Fruit fly (Drosophila melanogaster) whole organism, embryonic: Measurements from ENCODE around the gene Cnot4.
A peak's percentile ranks its signal among the peaks of the same experiment; 100 is the strongest.

Experiments
- Asciz ChIP-seq: fragments of 200-800 bp; sonication (Bioruptor generic); optimal IDR thresholded peaks from 2 replicates; lab custom pipeline; 2017; ENCODE audit warnings: missing biosample characterization, mild to moderate bottlenecking, missing genetic modification characterization, missing genetic modification reagents
- CG10366 ChIP-seq: fragments of 200-800 bp; sonication (Bioruptor generic); IDR thresholded peaks from 2 replicates; pipeline ENCODE4 v1.3.6; 2022; ENCODE audit warnings: missing biosample characterization, missing genetic modification characterization
- CG10543 ChIP-seq: fragments of 200-800 bp; sonication (Bioruptor generic); optimal IDR thresholded peaks from 3 replicates; lab custom pipeline; 2017; ENCODE audit warnings: missing biosample characterization, mild to moderate bottlenecking, missing genetic modification characterization, moderate library complexity
- CG11560 ChIP-seq: fragments of 200-800 bp; sonication (Bioruptor generic); IDR thresholded peaks from 3 replicates; pipeline ENCODE4 v1.3.6; 2022; ENCODE audit warnings: missing biosample characterization, missing genetic modification characterization
- CG11723 ChIP-seq: fragments of 200-800 bp; sonication (Bioruptor generic); optimal IDR thresholded peaks from 2 replicates; lab custom pipeline; 2017; ENCODE audit warnings: missing biosample characterization, mild to moderate bottlenecking, missing genetic modification characterization
- CG12659 ChIP-seq: fragments of 200-800 bp; sonication (Bioruptor generic); optimal IDR thresholded peaks from 3 replicates; lab custom pipeline; 2017; ENCODE audit warnings: mild to moderate bottlenecking, missing biosample characterization, missing genetic modification reagents, missing genetic modification characterization
- CG12744 ChIP-seq: fragments of 200-800 bp; sonication (Bioruptor generic); optimal IDR thresholded peaks from 2 replicates; lab custom pipeline; 2016; ENCODE audit warnings: missing biosample characterization, missing genetic modification characterization
- CG13287 ChIP-seq: fragments of 200-800 bp; sonication (Bioruptor generic); IDR thresholded peaks from 2 replicates; pipeline ENCODE4 v1.3.6; 2022; ENCODE audit warnings: missing biosample characterization, missing genetic modification characterization; ENCODE audit not compliant: partially characterized antibody
- CG13424 ChIP-seq: fragments of 200-800 bp; sonication (Bioruptor generic); optimal IDR thresholded peaks from 2 replicates; lab custom pipeline; 2019; ENCODE audit warnings: missing biosample characterization, mild to moderate bottlenecking, missing genetic modification characterization, moderate library complexity
- CG14667 ChIP-seq: fragments of 200-800 bp; sonication (Bioruptor generic); IDR thresholded peaks from 2 replicates; pipeline ENCODE4 v1.3.6; 2022; ENCODE audit warnings: missing biosample characterization, missing genetic modification characterization
- CG1603 ChIP-seq: fragments of 200-800 bp; sonication (Bioruptor generic); optimal IDR thresholded peaks from 2 replicates; lab custom pipeline; 2019; ENCODE audit warnings: missing biosample characterization, mild to moderate bottlenecking, missing genetic modification characterization, moderate library complexity
- CG17802 ChIP-seq: fragments of 200-800 bp; sonication (Bioruptor generic); optimal IDR thresholded peaks from 2 replicates; lab custom pipeline; 2018; ENCODE audit warnings: missing biosample characterization, mild to moderate bottlenecking, missing genetic modification characterization, moderate library complexity
- CG2889 ChIP-seq: fragments of 200-800 bp; sonication (Bioruptor generic); IDR thresholded peaks from 3 replicates; pipeline ENCODE4 v1.3.6; 2022; ENCODE audit warnings: missing biosample characterization, missing genetic modification characterization
- CG31365 ChIP-seq: fragments of 200-800 bp; sonication (Bioruptor generic); optimal IDR thresholded peaks from 2 replicates; lab custom pipeline; 2018; ENCODE audit warnings: missing biosample characterization, mild to moderate bottlenecking, missing genetic modification characterization
- CG5953 ChIP-seq: fragments of 200-800 bp; sonication (Bioruptor generic); IDR thresholded peaks from 2 replicates; pipeline ENCODE4 v1.3.6; 2022; ENCODE audit warnings: missing biosample characterization, missing genetic modification characterization
- CG6254 ChIP-seq: fragments of 200-800 bp; sonication (Bioruptor generic); optimal IDR thresholded peaks from 3 replicates; lab custom pipeline; 2017; ENCODE audit warnings: mild to moderate bottlenecking, missing biosample characterization, missing genetic modification reagents, missing genetic modification characterization
- CG6654 ChIP-seq: fragments of 200-800 bp; sonication (Bioruptor generic); optimal IDR thresholded peaks from 2 replicates; lab custom pipeline; 2017; ENCODE audit warnings: missing biosample characterization, mild to moderate bottlenecking, missing genetic modification characterization
- CG7786 ChIP-seq: fragments of 200-800 bp; sonication (Bioruptor generic); optimal IDR thresholded peaks from 2 replicates; lab custom pipeline; 2016; ENCODE audit warnings: missing biosample characterization, missing genetic modification characterization
- D19A ChIP-seq: fragments of 200-800 bp; optimal IDR thresholded peaks from 3 replicates; lab custom pipeline; 2019; ENCODE audit warnings: missing biosample characterization, mild to moderate bottlenecking, missing genetic modification characterization, moderate library complexity
- E2f1 ChIP-seq: fragments of 200-800 bp; sonication (Bioruptor generic); IDR thresholded peaks from 2 replicates; pipeline ENCODE4 v1.3.6; 2022; ENCODE audit warnings: missing biosample characterization, missing genetic modification characterization
- ERR ChIP-seq: fragments of 200-800 bp; sonication (Bioruptor generic); optimal IDR thresholded peaks from 2 replicates; lab custom pipeline; 2016; ENCODE audit warnings: missing biosample characterization, missing genetic modification characterization
- MBD-R2 ChIP-seq: fragments of 200-800 bp; sonication (Bioruptor generic); IDR thresholded peaks from 2 replicates; pipeline ENCODE4 v1.3.6; 2022; ENCODE audit warnings: missing biosample characterization, missing genetic modification characterization
- Mes4 ChIP-seq: fragments of 200-800 bp; sonication (Bioruptor generic); optimal IDR thresholded peaks from 2 replicates; lab custom pipeline; 2016; ENCODE audit warnings: missing biosample characterization, missing genetic modification characterization
- Nf-YA ChIP-seq: fragments of 200-800 bp; sonication (Bioruptor generic); IDR thresholded peaks from 2 replicates; pipeline ENCODE4 v1.3.6; 2022; ENCODE audit warnings: missing biosample characterization, missing genetic modification characterization
- Ravus ChIP-seq: fragments of 200-800 bp; sonication (Bioruptor generic); IDR thresholded peaks from 2 replicates; pipeline ENCODE4 v1.3.6; 2022; ENCODE audit warnings: missing biosample characterization, missing genetic modification characterization
- Side ChIP-seq: fragments of 200-800 bp; sonication (Bioruptor generic); optimal IDR thresholded peaks from 2 replicates; lab custom pipeline; 2016; ENCODE audit warnings: missing biosample characterization, missing genetic modification characterization
- Spps ChIP-seq: fragments of 200-800 bp; sonication (Bioruptor generic); optimal IDR thresholded peaks from 2 replicates; lab custom pipeline; 2018; ENCODE audit warnings: missing biosample characterization, mild to moderate bottlenecking, missing genetic modification characterization
- Sry-δ ChIP-seq: fragments of 200-800 bp; sonication (Bioruptor generic); optimal IDR thresholded peaks from 2 replicates; lab custom pipeline; 2016; ENCODE audit warnings: missing biosample characterization, missing genetic modification characterization
- Taf1 ChIP-seq: fragments of 200-800 bp; sonication (Bioruptor generic); IDR thresholded peaks from 2 replicates; pipeline ENCODE4 v1.3.6; 2022; ENCODE audit warnings: missing biosample characterization, missing genetic modification characterization
- Vsx1 ChIP-seq: fragments of 200-800 bp; sonication (Bioruptor generic); optimal IDR thresholded peaks from 2 replicates; lab custom pipeline; 2017; ENCODE audit warnings: missing biosample characterization, mild to moderate bottlenecking, missing genetic modification characterization, missing genetic modification reagents
- cad ChIP-seq: fragments of >200 bp; optimal IDR thresholded peaks from 2 replicates; lab custom pipeline; 2017; ENCODE audit warnings: missing biosample characterization, missing genetic modification characterization
- danr ChIP-seq: fragments of 200-800 bp; sonication (Bioruptor generic); IDR thresholded peaks from 2 replicates; pipeline ENCODE4 v1.3.6; 2022; ENCODE audit warnings: missing biosample characterization, missing genetic modification characterization
- dpn ChIP-seq, 2 experiments: fragments of 200-800 bp; sonication (Bioruptor generic); optimal IDR thresholded peaks; 3 replicates each; lab custom pipeline; 2016; ENCODE audit warnings: missing biosample characterization in 2 of 2, missing genetic modification characterization in 2 of 2
- esg ChIP-seq: fragments of 200-800 bp; sonication (Bioruptor generic); conservative IDR thresholded peaks from 2 replicates; pipeline ENCODE4 v1.3.6; 2022; ENCODE audit warnings: missing biosample characterization, missing genetic modification characterization
- fu2 ChIP-seq: fragments of 200-800 bp; sonication (Bioruptor generic); optimal IDR thresholded peaks from 2 replicates; lab custom pipeline; 2016; ENCODE audit warnings: missing biosample characterization, missing genetic modification characterization
- gem ChIP-seq: fragments of 200-800 bp; sonication (Bioruptor generic); optimal IDR thresholded peaks from 2 replicates; lab custom pipeline; 2019; ENCODE audit warnings: missing biosample characterization, mild to moderate bottlenecking, missing genetic modification characterization, moderate library complexity
- gro ChIP-seq: fragments of 200-800 bp; sonication (Bioruptor generic); optimal IDR thresholded peaks from 2 replicates; lab custom pipeline; 2016; ENCODE audit warnings: missing biosample characterization, missing genetic modification characterization
- ham ChIP-seq: fragments of 200-800 bp; sonication (Bioruptor generic); IDR thresholded peaks from 2 replicates; pipeline ENCODE4 v1.3.6; 2022; ENCODE audit warnings: missing biosample characterization, missing genetic modification characterization
- hb ChIP-seq: fragments of 200-800 bp; sonication (Bioruptor generic); IDR thresholded peaks from 3 replicates; pipeline ENCODE4 v1.3.6; 2022; ENCODE audit warnings: missing biosample characterization, missing genetic modification characterization; ENCODE audit not compliant: partially characterized antibody
- klu ChIP-seq: fragments of 200-800 bp; sonication (Bioruptor generic); IDR thresholded peaks from 2 replicates; pipeline ENCODE4 v1.3.6; 2022; ENCODE audit warnings: missing biosample characterization, missing genetic modification characterization
- lab ChIP-seq: fragments of 200-800 bp; sonication (Bioruptor generic); optimal IDR thresholded peaks from 3 replicates; lab custom pipeline; 2017; ENCODE audit warnings: missing biosample characterization, missing genetic modification characterization, mild to moderate bottlenecking, moderate library complexity, missing genetic modification reagents
- lmd ChIP-seq: fragments of 200-800 bp; sonication (Bioruptor generic); IDR thresholded peaks from 2 replicates; pipeline ENCODE4 v1.3.6; 2022; ENCODE audit warnings: missing biosample characterization, missing genetic modification characterization
- mirr ChIP-seq: fragments of 200-800 bp; sonication (Bioruptor generic); optimal IDR thresholded peaks from 3 replicates; lab custom pipeline; 2018; ENCODE audit warnings: missing biosample characterization, mild to moderate bottlenecking, missing genetic modification characterization
- mld ChIP-seq: fragments of 200-800 bp; sonication (Bioruptor generic); IDR thresholded peaks from 3 replicates; pipeline ENCODE4 v1.3.6; 2022; ENCODE audit warnings: missing biosample characterization, missing genetic modification characterization; ENCODE audit not compliant: partially characterized antibody
- phol ChIP-seq: fragments of 200-800 bp; sonication (Bioruptor generic); optimal IDR thresholded peaks from 3 replicates; lab custom pipeline; 2018; ENCODE audit warnings: missing biosample characterization, mild to moderate bottlenecking, missing genetic modification characterization, moderate library complexity
- repo ChIP-seq: fragments of 200-800 bp; sonication (Bioruptor generic); optimal IDR thresholded peaks from 2 replicates; lab custom pipeline; 2016; ENCODE audit warnings: missing biosample characterization, missing genetic modification characterization
- trem ChIP-seq: fragments of 200-800 bp; optimal IDR thresholded peaks from 3 replicates; lab custom pipeline; 2019; ENCODE audit warnings: missing biosample characterization, mild to moderate bottlenecking, missing genetic modification characterization, moderate library complexity
- tup ChIP-seq: fragments of 200-800 bp; sonication (Bioruptor generic); optimal IDR thresholded peaks from 2 replicates; lab custom pipeline; 2016; ENCODE audit warnings: missing biosample characterization, mild to moderate bottlenecking, missing genetic modification characterization, moderate library complexity
- tx ChIP-seq: fragments of 200-800 bp; sonication (Bioruptor generic); optimal IDR thresholded peaks from 2 replicates; lab custom pipeline; 2016; ENCODE audit warnings: missing biosample characterization, missing genetic modification characterization
- usp ChIP-seq: fragments of >200 bp; optimal IDR thresholded peaks from 2 replicates; lab custom pipeline; 2017; ENCODE audit warnings: missing biosample characterization, missing genetic modification characterization
- vvl ChIP-seq: fragments of 200-800 bp; sonication (Bioruptor generic); IDR thresholded peaks from 2 replicates; pipeline ENCODE4 v1.3.6; 2022; ENCODE audit warnings: missing biosample characterization, missing genetic modification characterization
- zen2 ChIP-seq: fragments of 200-800 bp; sonication (Bioruptor generic); IDR thresholded peaks from 3 replicates; pipeline ENCODE4 v1.3.6; 2022; ENCODE audit warnings: missing biosample characterization, missing genetic modification characterization; ENCODE audit not compliant: partially characterized antibody

Cnot4 gene

dm6 chr2L:10396488-10396824, at the start of gene Cnot4:
Gene Cnot4, plus strand, starts transcription at chr2L:10396716.
- TF ChIP-seq lab (GFP tag; lab: Kevin White, UChicago) = no peak
- no peak for TF ChIP-seq lmd (GFP tag; lab: Robert Waterston, UW)
- TF ChIP-seq mirr (GFP tag; lab: Kevin White, UChicago) = no peak
- no peak for TF ChIP-seq E2f1 (GFP tag; lab: Robert Waterston, UW)
- no peak for TF ChIP-seq mld (GFP tag; lab: Robert Waterston, UW)
- peak; percentile 38 for TF ChIP-seq trem (tag; lab: Kevin White, UChicago)
- TF ChIP-seq Sry-δ (GFP tag; lab: Kevin White, UChicago) = peak; percentile 61
- TF ChIP-seq fu2 = no peak
- no peak for TF ChIP-seq klu (GFP tag; lab: Robert Waterston, UW)
- TF ChIP-seq CG7786 (GFP tag; lab: Kevin White, UChicago) = no peak
- TF ChIP-seq CG13424 (tag; lab: Kevin White, UChicago) = no peak
- TF ChIP-seq ERR (GFP tag; lab: Kevin White, UChicago) = no peak
- no peak for TF ChIP-seq ham
- TF ChIP-seq MBD-R2 (GFP tag; lab: Robert Waterston, UW) = no peak
- no peak for TF ChIP-seq CG6254
- no peak for TF ChIP-seq gro (GFP tag; lab: Kevin White, UChicago)
- no peak for TF ChIP-seq Mes4 (GFP tag; lab: Kevin White, UChicago)
- TF ChIP-seq Side (GFP tag; lab: Kevin White, UChicago) = no peak
- TF ChIP-seq CG10366 (GFP tag; lab: Robert Waterston, UW) = no peak
- TF ChIP-seq esg (GFP tag; lab: Robert Waterston, UW) = no peak
- no peak for TF ChIP-seq usp (GFP tag; lab: Kevin White, UChicago)
- TF ChIP-seq CG14667 (GFP tag; lab: Robert Waterston, UW) = no peak
- no peak for TF ChIP-seq zen2
- no peak for TF ChIP-seq CG12744
- peak; percentile 17 for TF ChIP-seq CG1603
- no peak for TF ChIP-seq Vsx1
- peak; percentile 44; the same call in 1 of the 2 replicates for TF ChIP-seq CG13287 (GFP tag; lab: Robert Waterston, UW)
- TF ChIP-seq CG11560 (tag; lab: Robert Waterston, UW) = peak; percentile 97
- no peak for TF ChIP-seq Taf1 (GFP tag; lab: Robert Waterston, UW)
- no peak for TF ChIP-seq CG5953 (GFP tag; lab: Robert Waterston, UW)
- no peak for TF ChIP-seq tup
- TF ChIP-seq CG12659 (GFP tag; lab: Kevin White, UChicago) = no peak
- TF ChIP-seq dpn (GFP tag; optimal IDR thresholded peaks at IDR 0.05; lab: Kevin White, UChicago) = no peak
- no peak for TF ChIP-seq CG10543 (GFP tag; lab: Kevin White, UChicago)
- TF ChIP-seq Spps = no peak
- TF ChIP-seq phol (tag; lab: Kevin White, UChicago) = peak; percentile 23
- TF ChIP-seq CG11723 = no peak
- peak; percentile 24 for TF ChIP-seq gem
- TF ChIP-seq vvl (GFP tag; lab: Robert Waterston, UW) = peak; percentile 14; the same call in 1 of the 2 replicates
- TF ChIP-seq CG2889 = no peak
- no peak for TF ChIP-seq Nf-YA
- TF ChIP-seq D19A = no peak
- TF ChIP-seq danr = no peak
- no peak for TF ChIP-seq Ravus (GFP tag; lab: Robert Waterston, UW)
- no peak for TF ChIP-seq tx (GFP tag; lab: Kevin White, UChicago)
- TF ChIP-seq CG31365 = no peak
- TF ChIP-seq repo (GFP tag; lab: Kevin White, UChicago) = no peak
- TF ChIP-seq CG17802 (tag; lab: Kevin White, UChicago) = no peak
- no peak for TF ChIP-seq CG6654 (GFP tag; lab: Kevin White, UChicago)
- no peak for TF ChIP-seq hb (GFP tag; lab: Robert Waterston, UW)
- no peak for TF ChIP-seq cad (GFP tag; lab: Kevin White, UChicago)
- TF ChIP-seq Asciz (GFP tag; lab: Kevin White, UChicago) = no peak
